Fruit fly (Drosophila melanogaster) whole organism, embryonic: ENCODE measurements around the gene CG14851.
A peak's percentile ranks its signal among the peaks of the same experiment; 100 is the strongest.

Experiments
- Abd-B ChIP-seq: fragments of 200-800 bp; sonication (Bioruptor generic); optimal IDR thresholded peaks from 2 replicates; lab custom pipeline; 2018; ENCODE audit warnings: missing biosample characterization, mild to moderate bottlenecking, missing genetic modification characterization, moderate library complexity
- Awh ChIP-seq: fragments of 200-800 bp; sonication (Bioruptor generic); IDR thresholded peaks from 2 replicates; pipeline ENCODE4, ENCODE4 v1.3.6; 2022; ENCODE audit warnings: missing biosample characterization, missing genetic modification characterization
- Bdp1 ChIP-seq: fragments of 200-800 bp; sonication (Bioruptor generic); optimal IDR thresholded peaks from 3 replicates; lab custom pipeline; 2016; ENCODE audit warnings: missing biosample characterization, missing genetic modification characterization
- CG12769 ChIP-seq: fragments of 200-800 bp; sonication (Bioruptor generic); optimal IDR thresholded peaks from 2 replicates; lab custom pipeline; 2019; ENCODE audit warnings: missing biosample characterization, mild to moderate bottlenecking, missing genetic modification characterization, moderate library complexity
- CG13296 ChIP-seq: fragments of 200-800 bp; sonication (Bioruptor generic); optimal IDR thresholded peaks from 3 replicates; lab custom pipeline; 2018; ENCODE audit warnings: missing biosample characterization, mild to moderate bottlenecking, missing genetic modification characterization
- CG14860 ChIP-seq: fragments of 200-800 bp; sonication (Bioruptor generic); IDR thresholded peaks from 3 replicates; pipeline ENCODE4 v1.3.6; 2022; ENCODE audit warnings: missing biosample characterization, missing genetic modification characterization; ENCODE audit not compliant: partially characterized antibody
- CG15073 ChIP-seq: fragments of 200-800 bp; sonication (Bioruptor generic); optimal IDR thresholded peaks from 2 replicates; lab custom pipeline; 2016; ENCODE audit warnings: missing biosample characterization, missing genetic modification characterization
- CG15696 ChIP-seq: fragments of 200-800 bp; sonication (Bioruptor generic); optimal IDR thresholded peaks from 2 replicates; lab custom pipeline; 2019; ENCODE audit warnings: missing biosample characterization, mild to moderate bottlenecking, missing genetic modification characterization, moderate library complexity
- CG17568 ChIP-seq: fragments of 200-800 bp; sonication (Bioruptor generic); optimal IDR thresholded peaks from 2 replicates; lab custom pipeline; 2018; ENCODE audit warnings: missing biosample characterization, mild to moderate bottlenecking, missing genetic modification characterization, moderate library complexity
- CG18476 ChIP-seq: fragments of 200-800 bp; sonication (Bioruptor generic); optimal IDR thresholded peaks from 2 replicates; lab custom pipeline; 2016; ENCODE audit warnings: missing biosample characterization, mild to moderate bottlenecking, missing genetic modification characterization
- CG18599 ChIP-seq: fragments of 200-800 bp; sonication (Bioruptor generic); optimal IDR thresholded peaks from 3 replicates; lab custom pipeline; 2017; ENCODE audit warnings: missing biosample characterization, missing genetic modification characterization, mild to moderate bottlenecking, moderate library complexity, missing genetic modification reagents
- CG33557 ChIP-seq: fragments of 200-800 bp; sonication (Bioruptor generic); optimal IDR thresholded peaks from 2 replicates; lab custom pipeline; 2019; ENCODE audit warnings: missing biosample characterization, mild to moderate bottlenecking, missing genetic modification characterization, moderate library complexity
- CG3995 ChIP-seq: fragments of 200-800 bp; sonication (Bioruptor generic); optimal IDR thresholded peaks from 3 replicates; lab custom pipeline; 2016; ENCODE audit warnings: missing biosample characterization, missing genetic modification characterization
- CG6813 ChIP-seq: fragments of 200-800 bp; sonication (Bioruptor generic); optimal IDR thresholded peaks from 2 replicates; lab custom pipeline; 2017; ENCODE audit warnings: missing biosample characterization, missing genetic modification characterization, mild to moderate bottlenecking, moderate library complexity, missing genetic modification reagents
- CG7357 ChIP-seq: fragments of 200-800 bp; sonication (Bioruptor generic); IDR thresholded peaks from 3 replicates; pipeline ENCODE4 v1.3.6; 2022; ENCODE audit warnings: missing biosample characterization, missing genetic modification characterization
- CG7928 ChIP-seq: fragments of 200-800 bp; sonication (Bioruptor generic); optimal IDR thresholded peaks from 2 replicates; lab custom pipeline; 2017; ENCODE audit warnings: missing biosample characterization, mild to moderate bottlenecking, missing genetic modification characterization
- CG7963 ChIP-seq: fragments of 200-800 bp; sonication (Bioruptor generic); IDR thresholded peaks from 3 replicates; pipeline ENCODE4 v1.3.6; 2022; ENCODE audit warnings: missing biosample characterization, missing genetic modification characterization; ENCODE audit not compliant: partially characterized antibody
- CG8765 ChIP-seq: fragments of 200-800 bp; sonication (Bioruptor generic); IDR thresholded peaks from 2 replicates; pipeline ENCODE4 v1.3.6; 2022; ENCODE audit warnings: missing biosample characterization, missing genetic modification characterization
- CG9932 ChIP-seq: fragments of 200-800 bp; sonication (Bioruptor generic); IDR thresholded peaks from 2 replicates; pipeline ENCODE4 v1.3.6; 2022; ENCODE audit warnings: missing biosample characterization, missing genetic modification characterization
- CHES-1-like ChIP-seq: fragments of 200-800 bp; sonication (Bioruptor generic); optimal IDR thresholded peaks from 2 replicates; lab custom pipeline; 2016; ENCODE audit warnings: missing biosample characterization, missing genetic modification characterization
- Chrac-16 ChIP-seq: fragments of 200-800 bp; sonication (Bioruptor generic); optimal IDR thresholded peaks from 3 replicates; lab custom pipeline; 2016; ENCODE audit warnings: missing biosample characterization, missing genetic modification characterization
- Gsc ChIP-seq: fragments of 200-800 bp; sonication (Bioruptor generic); IDR thresholded peaks from 2 replicates; pipeline ENCODE4 v1.3.6; 2022; ENCODE audit warnings: missing biosample characterization, missing genetic modification characterization
- Hey ChIP-seq: fragments of 200-800 bp; sonication (Bioruptor generic); optimal IDR thresholded peaks from 3 replicates; lab custom pipeline; 2018; ENCODE audit warnings: missing biosample characterization, mild to moderate bottlenecking, missing genetic modification characterization
- Neu2 ChIP-seq: fragments of 200-800 bp; sonication (Bioruptor generic); optimal IDR thresholded peaks from 3 replicates; lab custom pipeline; 2016; ENCODE audit warnings: missing biosample characterization, missing genetic modification characterization, borderline replicate concordance
- Nf-YA ChIP-seq: fragments of 200-800 bp; sonication (Bioruptor generic); IDR thresholded peaks from 2 replicates; pipeline ENCODE4 v1.3.6; 2022; ENCODE audit warnings: missing biosample characterization, missing genetic modification characterization
- Optix ChIP-seq: fragments of 200-800 bp; sonication (Bioruptor generic); IDR thresholded peaks from 3 replicates; pipeline ENCODE4 v1.3.6; 2022; ENCODE audit warnings: missing biosample characterization, missing genetic modification characterization
- Ravus ChIP-seq: fragments of 200-800 bp; sonication (Bioruptor generic); IDR thresholded peaks from 2 replicates; pipeline ENCODE4 v1.3.6; 2022; ENCODE audit warnings: missing biosample characterization, missing genetic modification characterization
- Rx ChIP-seq: fragments of 200-800 bp; sonication (Bioruptor generic); IDR thresholded peaks from 2 replicates; pipeline ENCODE4 v1.3.6; 2022; ENCODE audit warnings: missing biosample characterization, missing genetic modification characterization
- Xbp1 ChIP-seq: fragments of 200-800 bp; sonication (Bioruptor generic); optimal IDR thresholded peaks from 3 replicates; lab custom pipeline; 2016; ENCODE audit warnings: missing biosample characterization, mild to moderate bottlenecking, missing genetic modification characterization
- Xrp1 ChIP-seq: fragments of 200-800 bp; sonication (Bioruptor generic); IDR thresholded peaks from 2 replicates; pipeline ENCODE4 v1.3.6; 2022; ENCODE audit warnings: missing biosample characterization, missing genetic modification characterization
- amos ChIP-seq: fragments of 200-800 bp; sonication (Bioruptor generic); IDR thresholded peaks from 2 replicates; pipeline ENCODE4 v1.3.6; 2022; ENCODE audit warnings: missing biosample characterization, missing genetic modification characterization; ENCODE audit not compliant: partially characterized antibody
- bowl ChIP-seq: fragments of 200-800 bp; sonication (Bioruptor generic); IDR thresholded peaks from 2 replicates; pipeline ENCODE4 v1.3.6; 2022; ENCODE audit warnings: missing biosample characterization, missing genetic modification characterization
- cas ChIP-seq: fragments of 200-800 bp; sonication (Bioruptor generic); IDR thresholded peaks from 2 replicates; pipeline ENCODE4 v1.3.6; 2022; ENCODE audit warnings: missing biosample characterization, missing genetic modification characterization
- chm ChIP-seq: fragments of 200-800 bp; sonication (Bioruptor generic); IDR thresholded peaks from 2 replicates; pipeline ENCODE4 v1.3.6; 2022; ENCODE audit warnings: missing biosample characterization, missing genetic modification characterization
- chn ChIP-seq: fragments of 200-800 bp; sonication (Bioruptor generic); optimal IDR thresholded peaks from 2 replicates; lab custom pipeline; 2016; ENCODE audit warnings: missing biosample characterization, missing genetic modification characterization
- en ChIP-seq: fragments of 200-800 bp; sonication (Bioruptor generic); optimal IDR thresholded peaks from 2 replicates; lab custom pipeline; 2016; ENCODE audit warnings: missing biosample characterization, missing genetic modification characterization
- gce ChIP-seq: fragments of 200-800 bp; sonication (Bioruptor generic); IDR thresholded peaks from 3 replicates; pipeline ENCODE4 v1.3.6; 2022; ENCODE audit warnings: missing biosample characterization, missing genetic modification characterization
- jing ChIP-seq: fragments of 200-800 bp; sonication (Bioruptor generic); optimal IDR thresholded peaks from 2 replicates; lab custom pipeline; 2018; ENCODE audit warnings: missing biosample characterization, mild to moderate bottlenecking, missing genetic modification characterization
- lmd ChIP-seq: fragments of 200-800 bp; sonication (Bioruptor generic); IDR thresholded peaks from 2 replicates; pipeline ENCODE4 v1.3.6; 2022; ENCODE audit warnings: missing biosample characterization, missing genetic modification characterization
- lov ChIP-seq, 2 experiments: fragments of 200-800 bp in 1 of 2; fragments of >200 bp in 1 of 2; sonication (Bioruptor generic) in 1 of 2; IDR thresholded peaks in 1 of 2; optimal IDR thresholded peaks in 1 of 2; 2 replicates in 1 of 2; 3 replicates in 1 of 2; pipeline versions ENCODE4 v1.3.6 to Lab custom; 2017 to 2022; ENCODE audit warnings: missing biosample characterization in 1 of 2, missing genetic modification characterization in 1 of 2
- odd ChIP-seq: fragments of 200-800 bp; sonication (Bioruptor generic); optimal IDR thresholded peaks from 2 replicates; lab custom pipeline; 2017; ENCODE audit warnings: missing biosample characterization, mild to moderate bottlenecking, missing genetic modification characterization
- phol ChIP-seq: fragments of 200-800 bp; sonication (Bioruptor generic); optimal IDR thresholded peaks from 3 replicates; lab custom pipeline; 2018; ENCODE audit warnings: missing biosample characterization, mild to moderate bottlenecking, missing genetic modification characterization, moderate library complexity
- pita ChIP-seq: fragments of 200-800 bp; sonication (Bioruptor generic); optimal IDR thresholded peaks from 2 replicates; lab custom pipeline; 2017; ENCODE audit warnings: missing biosample characterization, mild to moderate bottlenecking, missing genetic modification characterization
- prd ChIP-seq, 3 experiments: fragments of >200 bp in 2 of 3; fragments of 200-800 bp in 1 of 3; sonication (Bioruptor generic) in 1 of 3; optimal IDR thresholded peaks in 2 of 3; IDR thresholded peaks in 1 of 3; 2 replicates in 2 of 3; 3 replicates in 1 of 3; pipeline versions ENCODE4 v1.3.6 to Lab custom; 2017 to 2022; ENCODE audit warnings: missing biosample characterization in 1 of 3, missing genetic modification characterization in 1 of 3
- schlank ChIP-seq: fragments of 200-800 bp; sonication (Bioruptor generic); optimal IDR thresholded peaks from 2 replicates; lab custom pipeline; 2018; ENCODE audit warnings: missing biosample characterization, mild to moderate bottlenecking, missing genetic modification characterization
- slou ChIP-seq: fragments of 200-800 bp; sonication (Bioruptor generic); optimal IDR thresholded peaks from 3 replicates; lab custom pipeline; 2016; ENCODE audit warnings: missing biosample characterization, missing genetic modification characterization
- vvl ChIP-seq: fragments of 200-800 bp; sonication (Bioruptor generic); IDR thresholded peaks from 2 replicates; pipeline ENCODE4 v1.3.6; 2022; ENCODE audit warnings: missing biosample characterization, missing genetic modification characterization
- zen ChIP-seq: fragments of 200-800 bp; sonication (Bioruptor generic); optimal IDR thresholded peaks from 3 replicates; lab custom pipeline; 2018; ENCODE audit warnings: missing biosample characterization, mild to moderate bottlenecking, missing genetic modification characterization, moderate library complexity

Gene CG14851

dm6 chr3R:14590753-14591535, 28.8 kb downstream of the CG14851 start (continued):
- TF ChIP-seq CHES-1-like (GFP tag; lab: Kevin White, UChicago) (no peak), CG15073 (peak; percentile 48), Neu2 (GFP tag; lab: Kevin White, UChicago) (no peak), chn (GFP tag; lab: Kevin White, UChicago) (peak; percentile 47), odd (peak; percentile 80), CG33557 (peak; percentile 98), cas (GFP tag; lab: Robert Waterston, UW) (0 out of 2 replicates have a peak, but pooled peaks have one; percentile 9), Optix (GFP tag; lab: Robert Waterston, UW) (no peak), prd (optimal IDR thresholded peaks at IDR 0.05; lab: Kevin White, UChicago) (no peak), prd (GFP tag; IDR thresholded peaks at IDR 0.05; lab: Robert Waterston, UW) (peak; percentile 90), CG12769 (tag; lab: Kevin White, UChicago) (no peak), gce (GFP tag; lab: Robert Waterston, UW) (0 out of 3 replicates have a peak, but pooled peaks have one; percentile 20), jing (GFP tag; lab: Kevin White, UChicago) (peak; percentile 57), Abd-B (GFP tag; lab: Kevin White, UChicago) (peak; percentile 79), Bdp1 (GFP tag; lab: Kevin White, UChicago) (no peak), en (GFP tag; lab: Kevin White, UChicago) (no peak), CG3995 (GFP tag; lab: Kevin White, UChicago) (no peak), chm (GFP tag; lab: Robert Waterston, UW) (peak; percentile 21; the same call in 1 of the 2 replicates), amos (no peak), CG13296 (GFP tag; lab: Kevin White, UChicago) (peak; percentile 16), CG17568 (GFP tag; lab: Kevin White, UChicago) (peak; percentile 50), zen (tag; lab: Kevin White, UChicago) (peak; percentile 95), CG14860 (GFP tag; lab: Robert Waterston, UW) (no peak), Rx (GFP tag; lab: Robert Waterston, UW) (no peak), pita (no peak), bowl (GFP tag; lab: Robert Waterston, UW) (no peak), Nf-YA (GFP tag; lab: Robert Waterston, UW) (peak; percentile 33; the same call in 1 of the 2 replicates), CG7357 (GFP tag; lab: Robert Waterston, UW) (peak; percentile 67; the same call in 1 of the 3 replicates), Xbp1 (GFP tag; lab: Kevin White, UChicago) (peak; percentile 83), slou (GFP tag; lab: Kevin White, UChicago) (peak; percentile 4), schlank (tag; lab: Kevin White, UChicago) (no peak), CG18476 (GFP tag; lab: Kevin White, UChicago) (peak; percentile 61), lov (optimal IDR thresholded peaks at IDR 0.05; lab: Kevin White, UChicago) (no peak), lov (GFP tag; IDR thresholded peaks at IDR 0.05; lab: Robert Waterston, UW) (peak; percentile 75; the same call in 2 of the 3 replicates), Xrp1 (GFP tag; lab: Robert Waterston, UW) (peak; percentile 93), vvl (GFP tag; lab: Robert Waterston, UW) (peak; percentile 73), CG8765 (peak; percentile 78), CG15696 (tag; lab: Kevin White, UChicago) (peak; percentile 98), Ravus (GFP tag; lab: Robert Waterston, UW) (no peak), CG6813 (GFP tag; lab: Kevin White, UChicago) (peak; percentile 74), Awh (GFP tag; lab: Robert Waterston, UW) (peak; percentile 69), CG9932 (GFP tag; lab: Robert Waterston, UW) (no peak), Gsc (peak; percentile 58), lmd (GFP tag; lab: Robert Waterston, UW) (peak; percentile 69), CG7963 (no peak), Hey (tag; lab: Kevin White, UChicago) (no peak), phol (peak; percentile 93), CG7928 (GFP tag; lab: Kevin White, UChicago) (no peak), Chrac-16 (GFP tag; lab: Kevin White, UChicago) (peak; percentile 86), CG18599 (GFP tag; lab: Kevin White, UChicago) (peak; percentile 72)
